Worm (Caenorhabditis elegans) whole organism, young adult: Measurements from ENCODE around the gene tiar-2.

ENCODE experiments used
- B0019.2 ChIP-seq: fragments of 200-800 bp; sonication (Bioruptor generic); conservative IDR thresholded peaks from 2 replicates; pipeline ENCODE4 v1.3.6; 2022; ENCODE audit warnings: missing genetic modification reagents, missing genetic modification characterization, missing compliant biosample characterization
- B0336.3 ChIP-seq: fragments of 200-800 bp; sonication (Bioruptor generic); IDR thresholded peaks from 2 replicates; pipeline ENCODE4 v1.3.6; 2022; ENCODE audit warnings: missing genetic modification characterization, missing compliant biosample characterization
- C06A6.2 ChIP-seq: fragments of 200-800 bp; sonication (Bioruptor generic); conservative IDR thresholded peaks from 2 replicates; pipeline ENCODE4 v1.3.6; 2022; ENCODE audit warnings: missing genetic modification characterization, missing compliant biosample characterization
- F10E7.11 ChIP-seq: sonication (generic microtip); optimal IDR thresholded peaks from 2 replicates; lab custom pipeline; 2017; ENCODE audit warnings: mild to moderate bottlenecking, missing genetic modification characterization, moderate library complexity, missing compliant biosample characterization
- F22D6.2 ChIP-seq: sonication (generic microtip); optimal IDR thresholded peaks from 2 replicates; lab custom pipeline; 2016; ENCODE audit warnings: mild to moderate bottlenecking, missing genetic modification characterization, missing compliant biosample characterization
- F37B4.10 ChIP-seq: fragments of 200-800 bp; sonication (Bioruptor generic); IDR thresholded peaks from 2 replicates; pipeline ENCODE4 v1.3.6; 2022; ENCODE audit warnings: missing genetic modification characterization, missing compliant biosample characterization
- F39B2.1 ChIP-seq: fragments of 200-800 bp; sonication (Bioruptor generic); IDR thresholded peaks from 2 replicates; pipeline ENCODE4 v1.3.6; 2022; ENCODE audit warnings: missing genetic modification reagents, missing genetic modification characterization, missing compliant biosample characterization
- F52B5.7 ChIP-seq: sonication (generic microtip); optimal IDR thresholded peaks from 2 replicates; lab custom pipeline; 2016; ENCODE audit warnings: mild to moderate bottlenecking, missing genetic modification characterization, missing compliant biosample characterization
- F57A8.1 ChIP-seq: fragments of 200-800 bp; sonication (Bioruptor generic); optimal IDR thresholded peaks from 2 replicates; lab custom pipeline; 2018; ENCODE audit warnings: mild to moderate bottlenecking, missing genetic modification characterization, moderate library complexity, missing compliant biosample characterization
- K11D2.4 ChIP-seq: fragments of 200-800 bp; sonication (Bioruptor generic); IDR thresholded peaks from 2 replicates; pipeline ENCODE4 v1.3.6; 2022; ENCODE audit warnings: missing genetic modification reagents, missing genetic modification characterization, missing compliant biosample characterization
- T07F8.4 ChIP-seq: sonication (generic microtip); optimal IDR thresholded peaks from 2 replicates; lab custom pipeline; 2016; ENCODE audit warnings: mild to moderate bottlenecking, missing genetic modification characterization, moderate library complexity, missing compliant biosample characterization
- T26A5.8 ChIP-seq: sonication (generic microtip); optimal IDR thresholded peaks from 2 replicates; lab custom pipeline; 2016; ENCODE audit warnings: missing genetic modification characterization, missing compliant biosample characterization
- Y67H2A.10 ChIP-seq: fragments of 200-800 bp; sonication (Bioruptor generic); conservative IDR thresholded peaks from 2 replicates; pipeline ENCODE4 v1.3.6; 2022; ENCODE audit warnings: missing genetic modification reagents, missing genetic modification characterization, missing compliant biosample characterization
- attf-3 ChIP-seq: fragments of 200-800 bp; sonication (Bioruptor generic); conservative IDR thresholded peaks from 2 replicates; pipeline ENCODE4 v1.3.6; 2022; ENCODE audit warnings: missing genetic modification reagents, missing genetic modification characterization, missing compliant biosample characterization
- bed-1 ChIP-seq: fragments of 200-800 bp; sonication (Bioruptor generic); IDR thresholded peaks from 2 replicates; pipeline ENCODE4 v1.3.6; 2022; ENCODE audit warnings: missing genetic modification reagents, missing genetic modification characterization, missing compliant biosample characterization
- ccch-3 ChIP-seq: fragments of 200-800 bp; sonication (Bioruptor generic); optimal IDR thresholded peaks from 2 replicates; lab custom pipeline; 2018; ENCODE audit warnings: mild to moderate bottlenecking, missing genetic modification characterization, missing compliant biosample characterization
- cebp-2 ChIP-seq: fragments of 200-800 bp; sonication (Bioruptor generic); IDR thresholded peaks from 2 replicates; pipeline ENCODE4 v1.3.6; 2022; ENCODE audit warnings: missing genetic modification characterization, missing compliant biosample characterization
- ceh-100 ChIP-seq: fragments of 200-800 bp; sonication (Bioruptor generic); IDR thresholded peaks from 2 replicates; pipeline ENCODE4 v1.3.6; 2022; ENCODE audit warnings: missing genetic modification reagents, missing genetic modification characterization, missing compliant biosample characterization
- ceh-79 ChIP-seq: sonication (generic microtip); optimal IDR thresholded peaks from 2 replicates; lab custom pipeline; 2017; ENCODE audit warnings: mild to moderate bottlenecking, missing genetic modification characterization, missing compliant biosample characterization
- efl-1 ChIP-seq: fragments of 150-350 bp; optimal IDR thresholded peaks from 2 replicates; lab custom pipeline; 2014; ENCODE audit warnings: missing biosample characterization, missing genetic modification reagents, missing genetic modification characterization
- egrh-3 ChIP-seq: fragments of 200-800 bp; sonication (Bioruptor generic); IDR thresholded peaks from 2 replicates; pipeline ENCODE4 v1.3.6; 2022; ENCODE audit warnings: missing genetic modification reagents, missing genetic modification characterization, missing compliant biosample characterization
- hlh-12 ChIP-seq: sonication (generic microtip); optimal IDR thresholded peaks from 2 replicates; lab custom pipeline; 2016; ENCODE audit warnings: missing genetic modification characterization, missing compliant biosample characterization
- hlh-26 ChIP-seq: fragments of 200-800 bp; sonication (Bioruptor generic); conservative IDR thresholded peaks from 2 replicates; pipeline ENCODE4 v1.3.6; 2022; ENCODE audit warnings: missing genetic modification reagents, missing genetic modification characterization, missing compliant biosample characterization
- lag-1 ChIP-seq: fragments of 200-800 bp; sonication (Bioruptor generic); IDR thresholded peaks from 2 replicates; pipeline ENCODE4 v1.3.6; 2022; ENCODE audit warnings: missing genetic modification reagents, missing genetic modification characterization, missing compliant biosample characterization
- let-526 ChIP-seq: fragments of 200-800 bp; sonication (Bioruptor generic); IDR thresholded peaks from 2 replicates; pipeline ENCODE4 v1.3.6; 2022; ENCODE audit warnings: missing genetic modification reagents, missing genetic modification characterization, missing compliant biosample characterization
- let-607 ChIP-seq, 2 experiments: fragments of 200-800 bp in 1 of 2; sonication (Bioruptor generic) in 1 of 2; sonication (generic microtip) in 1 of 2; optimal IDR thresholded peaks; 2 replicates each; lab custom pipeline; 2016 to 2018; ENCODE audit warnings: mild to moderate bottlenecking in 2 of 2, missing compliant biosample characterization in 2 of 2, missing genetic modification characterization in 2 of 2, moderate library complexity in 2 of 2, missing genotype in 1 of 2
- lin-26 ChIP-seq: fragments of 200-800 bp; sonication (Bioruptor generic); IDR thresholded peaks from 2 replicates; pipeline ENCODE4 v1.3.6; 2022; ENCODE audit warnings: missing genetic modification reagents, missing genetic modification characterization, missing compliant biosample characterization
- lin-40 ChIP-seq: sonication (generic microtip); optimal IDR thresholded peaks from 2 replicates; lab custom pipeline; 2016; ENCODE audit warnings: missing genetic modification characterization, mild to moderate bottlenecking, missing compliant biosample characterization, missing genotype, missing genetic modification reagents
- lsy-27 ChIP-seq: sonication (generic microtip); optimal IDR thresholded peaks from 2 replicates; lab custom pipeline; 2017; ENCODE audit warnings: missing genetic modification characterization, mild to moderate bottlenecking, missing compliant biosample characterization, antibody characterized with exemption, missing genotype, borderline replicate concordance; ENCODE audit not compliant: insufficient read depth
- mel-28 ChIP-seq: sonication (generic microtip); optimal IDR thresholded peaks from 2 replicates; lab custom pipeline; 2016; ENCODE audit warnings: borderline replicate concordance, mild to moderate bottlenecking, missing genetic modification characterization, missing compliant biosample characterization
- nhr-27 ChIP-seq: fragments of 200-800 bp; sonication (Bioruptor generic); optimal IDR thresholded peaks from 2 replicates; lab custom pipeline; 2018; ENCODE audit warnings: mild to moderate bottlenecking, missing genetic modification characterization, moderate library complexity, missing compliant biosample characterization
- rcor-1 ChIP-seq: fragments of 200-800 bp; sonication (Bioruptor generic); IDR thresholded peaks from 2 replicates; pipeline ENCODE4 v1.3.6; 2022; ENCODE audit warnings: missing genetic modification reagents, missing genetic modification characterization, missing compliant biosample characterization
- snpc-3.4 ChIP-seq: sonication (generic microtip); optimal IDR thresholded peaks from 2 replicates; lab custom pipeline; 2017; ENCODE audit warnings: missing genetic modification characterization, mild to moderate bottlenecking, missing compliant biosample characterization, antibody characterized with exemption, moderate library complexity, missing genotype, missing genetic modification reagents
- somi-1 ChIP-seq: fragments of 200-800 bp; sonication (Bioruptor generic); optimal IDR thresholded peaks from 2 replicates; lab custom pipeline; 2018; ENCODE audit warnings: mild to moderate bottlenecking, missing genetic modification characterization, missing compliant biosample characterization
- tbp1 ChIP-seq: fragments of 200-800 bp; sonication (Bioruptor generic); optimal IDR thresholded peaks from 2 replicates; lab custom pipeline; 2018; ENCODE audit warnings: mild to moderate bottlenecking, missing genetic modification characterization, missing compliant biosample characterization
- tbx-9 ChIP-seq: sonication (generic microtip); optimal IDR thresholded peaks from 2 replicates; lab custom pipeline; 2016; ENCODE audit warnings: borderline replicate concordance, missing genetic modification characterization, inconsistent platforms, missing compliant biosample characterization
- tlf-1 ChIP-seq: fragments of 200-800 bp; sonication (Bioruptor generic); optimal IDR thresholded peaks from 2 replicates; lab custom pipeline; 2018; ENCODE audit warnings: mild to moderate bottlenecking, missing genetic modification characterization, missing compliant biosample characterization
- unc-130 ChIP-seq: sonication (generic microtip); optimal IDR thresholded peaks from 2 replicates; lab custom pipeline; 2016; ENCODE audit warnings: missing genetic modification reagents, missing genetic modification characterization, missing compliant biosample characterization
- unc-62 ChIP-seq: fragments of 150-350 bp; optimal IDR thresholded peaks from 2 replicates; lab custom pipeline; 2014; ENCODE audit warnings: missing biosample characterization, missing genetic modification reagents, missing genetic modification characterization
- xnd-1 ChIP-seq: sonication (generic microtip); optimal IDR thresholded peaks from 2 replicates; lab custom pipeline; 2016; ENCODE audit warnings: missing genotype, missing genetic modification reagents, missing genetic modification characterization, missing compliant biosample characterization
- zfh-2 ChIP-seq: fragments of 200-800 bp; sonication (Bioruptor generic); conservative IDR thresholded peaks from 2 replicates; pipeline ENCODE4 v1.3.6; 2022; ENCODE audit warnings: missing genetic modification reagents, missing genetic modification characterization, missing compliant biosample characterization
- ztf-18 ChIP-seq: sonication (generic microtip); optimal IDR thresholded peaks from 2 replicates; lab custom pipeline; 2016; ENCODE audit warnings: missing genotype, mild to moderate bottlenecking, missing genetic modification characterization, missing compliant biosample characterization
- ztf-26 ChIP-seq: sonication (generic microtip); optimal IDR thresholded peaks from 2 replicates; lab custom pipeline; 2017; ENCODE audit warnings: missing genetic modification characterization, missing compliant biosample characterization
- ztf-28 ChIP-seq: fragments of 200-800 bp; sonication (Bioruptor generic); IDR thresholded peaks from 2 replicates; pipeline ENCODE4 v1.3.6; 2022; ENCODE audit warnings: missing genetic modification reagents, missing genetic modification characterization, missing compliant biosample characterization
- ztf-3 ChIP-seq: fragments of 200-800 bp; sonication (Bioruptor generic); optimal IDR thresholded peaks from 2 replicates; lab custom pipeline; 2018; ENCODE audit warnings: mild to moderate bottlenecking, missing genetic modification characterization, missing compliant biosample characterization
- ztf-6 ChIP-seq: fragments of 200-800 bp; sonication (Bioruptor generic); IDR thresholded peaks from 2 replicates; pipeline ENCODE4 v1.3.6; 2022; ENCODE audit warnings: missing genetic modification reagents, missing genetic modification characterization, missing compliant biosample characterization

tiar-2 gene

ce11 chrII:12797211-12797794, 28.8 kb downstream of the tiar-2 start (continued):
- no peak for TF ChIP-seq lsy-27 (tag; lab: Kevin White, UChicago)
- TF ChIP-seq tlf-1 (GFP tag; lab: Kevin White, UChicago) = no peak
- TF ChIP-seq tbx-9 (tag; lab: Kevin White, UChicago) = no peak
- peak; percentile 55 for TF ChIP-seq B0336.3 (GFP tag; lab: Robert Waterston, UW)
- TF ChIP-seq, all 124 proteins: peak for 9

DNA sequence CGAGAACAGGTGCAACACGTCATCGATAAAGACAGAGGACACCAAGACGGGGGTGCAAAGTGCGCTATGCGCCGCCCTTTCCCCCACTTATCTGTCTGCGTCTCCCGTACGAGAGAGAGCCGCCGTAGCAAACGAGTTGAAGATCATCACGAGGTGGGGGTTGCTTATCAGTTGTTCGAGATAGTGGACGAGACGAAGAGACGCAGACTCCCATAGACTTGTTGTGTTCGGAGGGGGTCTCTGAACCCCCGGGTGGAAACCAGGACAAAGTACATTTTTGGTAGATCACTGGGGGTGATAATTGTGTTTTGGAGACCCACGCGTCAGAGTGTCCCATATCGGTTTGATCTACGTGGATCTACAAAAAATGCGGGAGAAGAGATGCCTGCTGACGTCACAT, 30.3 kb downstream of the tiar-2 start:
- TF ChIP-seq F37B4.10 (GFP tag; lab: Robert Waterston, UW) = 0 out of 2 replicates have a peak, but pooled peaks have one; percentile 10
- peak; percentile 55; the same call in 1 of the 2 replicates for TF ChIP-seq egrh-3 (GFP tag; lab: Robert Waterston, UW)
- no peak for TF ChIP-seq Y67H2A.10 (GFP tag; lab: Robert Waterston, UW)
- TF ChIP-seq K11D2.4 (GFP tag; lab: Robert Waterston, UW) = peak; percentile 82
- peak; percentile 68 for TF ChIP-seq lin-26 (GFP tag; lab: Robert Waterston, UW)
- TF ChIP-seq ztf-6 (GFP tag; lab: Robert Waterston, UW) = peak; percentile 78
- TF ChIP-seq ztf-28 (GFP tag; lab: Robert Waterston, UW) = no peak
- TF ChIP-seq unc-130 = no peak
- no peak for TF ChIP-seq ccch-3 (GFP tag; lab: Kevin White, UChicago)
- TF ChIP-seq snpc-3.4 (tag; lab: Kevin White, UChicago) = no peak
- no peak for TF ChIP-seq bed-1 (GFP tag; lab: Robert Waterston, UW)
- TF ChIP-seq F10E7.11 (tag; lab: Kevin White, UChicago) = no peak
- TF ChIP-seq B0336.3 (GFP tag; lab: Robert Waterston, UW) = peak; percentile 94
- no peak for TF ChIP-seq rcor-1
- no peak for TF ChIP-seq nhr-27
- TF ChIP-seq C06A6.2 (GFP tag; lab: Robert Waterston, UW) = peak; percentile 76
- no peak for TF ChIP-seq tbx-9 (tag; lab: Kevin White, UChicago)
- TF ChIP-seq let-607 (tag; optimal IDR thresholded peaks at IDR 0.05; lab: Kevin White, UChicago) = peak in 1 of 2 experiments; percentile 72
- TF ChIP-seq lin-40 (tag; lab: Kevin White, UChicago) = peak; percentile 88
- TF ChIP-seq xnd-1 (tag; lab: Kevin White, UChicago) = no peak
- no peak for TF ChIP-seq unc-62
- peak; percentile 62 for TF ChIP-seq somi-1 (GFP tag; lab: Kevin White, UChicago)
- TF ChIP-seq F39B2.1 (GFP tag; lab: Robert Waterston, UW) = no peak
- TF ChIP-seq T26A5.8 (tag; lab: Kevin White, UChicago) = no peak
- no peak for TF ChIP-seq ceh-79 (tag; lab: Kevin White, UChicago)
- TF ChIP-seq F57A8.1 (GFP tag; lab: Kevin White, UChicago) = no peak
- peak; percentile 91 for TF ChIP-seq zfh-2 (GFP tag; lab: Robert Waterston, UW)
- TF ChIP-seq ztf-26 = peak; percentile 89
- peak; percentile 67 for TF ChIP-seq tbp1 (GFP tag; lab: Kevin White, UChicago)
- TF ChIP-seq F52B5.7 = peak; percentile 56
- no peak for TF ChIP-seq attf-3 (GFP tag; lab: Robert Waterston, UW)
- TF ChIP-seq lag-1 (GFP tag; lab: Robert Waterston, UW) = no peak
- peak; percentile 58 for TF ChIP-seq F22D6.2 (tag; lab: Kevin White, UChicago)
- no peak for TF ChIP-seq B0019.2 (GFP tag; lab: Robert Waterston, UW)
- TF ChIP-seq ceh-100 = peak; percentile 30; the same call in 1 of the 2 replicates
- no peak for TF ChIP-seq mel-28 (tag; lab: Kevin White, UChicago)
- TF ChIP-seq T07F8.4 (tag; lab: Kevin White, UChicago) = no peak
- TF ChIP-seq hlh-26 (GFP tag; lab: Robert Waterston, UW) = no peak
- peak; percentile 62 for TF ChIP-seq ztf-3 (GFP tag; lab: Kevin White, UChicago)
- TF ChIP-seq cebp-2 = no peak
- no peak for TF ChIP-seq hlh-12 (tag; lab: Kevin White, UChicago)
- no peak for TF ChIP-seq efl-1 (GFP tag; lab: Kevin White, UChicago)
- peak; percentile 71; the same call in 1 of the 2 replicates for TF ChIP-seq let-526 (GFP tag; lab: Robert Waterston, UW)
- TF ChIP-seq ztf-18 (tag; lab: Kevin White, UChicago) = peak; percentile 5
